Worm (Caenorhabditis elegans) whole organism, dauer: ENCODE data around the gene C09G9.1.

Experiments used
- unc-62 ChIP-seq: sonication (generic microtip); optimal IDR thresholded peaks from 2 replicates; lab custom pipeline; 2017; ENCODE audit warnings: missing biosample characterization, missing genetic modification reagents, missing genetic modification characterization

C09G9.1 gene

ce11 chrIV:8855963-8856362 lies 9.3 kb downstream of the C09G9.1 start, which contains the start of gene T11B7.5:
TSS of gene T11B7.5 (minus strand) at chrIV:8856063.
- TF ChIP-seq unc-62 (GFP tag; lab: Kevin White, UChicago): no peak

ce11 chrIV:8853301-8853700 lies 12.0 kb downstream of the C09G9.1 start:
- TF ChIP-seq unc-62 (GFP tag; lab: Kevin White, UChicago): no peak

ce11 chrIV:8852194-8852593 lies 13.1 kb downstream of the C09G9.1 start, which contains the start of gene alp-1:
TSS of gene alp-1 (plus strand) at chrIV:8852494.
- TF ChIP-seq unc-62 (GFP tag; lab: Kevin White, UChicago): no peak

ce11 chrIV:8850807-8851206 lies 14.5 kb downstream of the C09G9.1 start:
- no peak for TF ChIP-seq unc-62 (GFP tag; lab: Kevin White, UChicago)

- TF ChIP-seq unc-62 (GFP tag; lab: Kevin White, UChicago): no peak
Observed at ce11 chrIV:8848983-8849382, 16.3 kb downstream of the C09G9.1 start.

ce11 chrIV:8847918-8848317 lies 17.4 kb downstream of the C09G9.1 start, which contains the start of gene col-118:
TSS of gene col-118 (plus strand) at chrIV:8848218.
- TF ChIP-seq unc-62 (GFP tag; lab: Kevin White, UChicago): no peak

ce11 chrIV:8845922-8846321 lies 19.4 kb downstream of the C09G9.1 start:
- TF ChIP-seq unc-62 (GFP tag; lab: Kevin White, UChicago): no peak

- TF ChIP-seq unc-62 (GFP tag; lab: Kevin White, UChicago): no peak
Observed at ce11 chrIV:8844457-8844856, 20.8 kb downstream of the C09G9.1 start, which contains the start of gene T11B7.2. TSS of gene T11B7.2 (minus strand) at chrIV:8844557.

ce11 chrIV:8840161-8840765 lies 25.0 kb downstream of the C09G9.1 start, which contains the start of the genes T28C6.11 and T11B7.1:
TSS of gene T28C6.11 (minus strand) at chrIV:8840261.
TSS of gene T11B7.1 (plus strand) at chrIV:8840715.
- TF ChIP-seq unc-62 (GFP tag; lab: Kevin White, UChicago): no peak

ce11 chrIV:8830591-8830990 lies 34.7 kb downstream of the C09G9.1 start, which contains the start of gene T28C6.8:
TSS of gene T28C6.8 (minus strand) at chrIV:8830727.
- no peak for TF ChIP-seq unc-62 (GFP tag; lab: Kevin White, UChicago)

ce11 chrIV:8827500-8827899 lies 37.8 kb downstream of the C09G9.1 start, which contains the start of gene T28C6.7:
TSS of gene T28C6.7 (plus strand) at chrIV:8827800.
- TF ChIP-seq unc-62 (GFP tag; lab: Kevin White, UChicago): no peak

- TF ChIP-seq unc-62 (GFP tag; lab: Kevin White, UChicago): no peak
Observed at ce11 chrIV:8826606-8827000, 38.7 kb downstream of the C09G9.1 start.

- no peak for TF ChIP-seq unc-62 (GFP tag; lab: Kevin White, UChicago)
Observed at ce11 chrIV:8825997-8826605, 39.2 kb downstream of the C09G9.1 start.

ce11 chrIV:8824145-8824833 lies 41.0 kb downstream of the C09G9.1 start, which contains the start of the genes col-117 and col-3:
TSS of gene col-117 (minus strand) at chrIV:8824195.
TSS of gene col-3 (plus strand) at chrIV:8824783.
- TF ChIP-seq unc-62 (GFP tag; lab: Kevin White, UChicago): no peak

- no peak for TF ChIP-seq unc-62 (GFP tag; lab: Kevin White, UChicago)
Observed at ce11 chrIV:8822598-8822997, 42.7 kb downstream of the C09G9.1 start.

- TF ChIP-seq unc-62 (GFP tag; lab: Kevin White, UChicago): no peak
Observed at ce11 chrIV:8821147-8821546, 44.1 kb downstream of the C09G9.1 start, which contains the start of gene T28C6.5. TSS of gene T28C6.5 (plus strand) at chrIV:8821447.
